Worm (Caenorhabditis elegans) whole organism, L2 larva: ENCODE measurements around the gene cup-14.
"Not testable (repeated sequence)": the region's sequence is repeated elsewhere in the genome, so short reads cannot be mapped to it uniquely, and the experiment has no call there.

ENCODE experiments used
- C34F6.9 ChIP-seq: fragments of 150-350 bp; optimal IDR thresholded peaks from 2 replicates; lab custom pipeline; 2014; ENCODE audit warnings: missing biosample characterization, missing genetic modification characterization
- F13H6.1 ChIP-seq: sonication (generic microtip); optimal IDR thresholded peaks from 2 replicates; lab custom pipeline; 2016; ENCODE audit warnings: missing genetic modification characterization, missing compliant biosample characterization
- R02D3.7 ChIP-seq: fragments of 150-350 bp; optimal IDR thresholded peaks from 2 replicates; lab custom pipeline; 2014; ENCODE audit warnings: missing biosample characterization, missing genetic modification characterization
- Y55F3AM.14 ChIP-seq: fragments of 200-800 bp; sonication (Bioruptor generic); optimal IDR thresholded peaks from 2 replicates; lab custom pipeline; 2018; ENCODE audit warnings: mild to moderate bottlenecking, missing genetic modification characterization, missing compliant biosample characterization
- ZK546.5 ChIP-seq: sonication (generic microtip); optimal IDR thresholded peaks from 2 replicates; lab custom pipeline; 2017; ENCODE audit warnings: missing biosample characterization, missing genetic modification characterization
- alr-1 ChIP-seq: fragments of 150-350 bp; optimal IDR thresholded peaks from 2 replicates; lab custom pipeline; 2014; ENCODE audit warnings: missing biosample characterization, missing genetic modification characterization
- aly-2 ChIP-seq: fragments of 150-350 bp; optimal IDR thresholded peaks from 2 replicates; lab custom pipeline; 2014; ENCODE audit warnings: missing biosample characterization, missing genetic modification characterization
- ama-1 ChIP-seq: fragments of 150-350 bp; optimal IDR thresholded peaks from 2 replicates; lab custom pipeline; 2018; ENCODE audit warnings: inconsistent platforms
- blmp-1 ChIP-seq: sonication (generic microtip); optimal IDR thresholded peaks from 2 replicates; lab custom pipeline; 2017; ENCODE audit warnings: missing genetic modification characterization, mild to moderate bottlenecking, missing compliant biosample characterization, antibody characterized with exemption, moderate library complexity; ENCODE audit not compliant: insufficient read depth
- ceh-16 ChIP-seq: fragments of 150-350 bp; optimal IDR thresholded peaks from 2 replicates; lab custom pipeline; 2014; ENCODE audit warnings: missing biosample characterization, missing genetic modification characterization
- ceh-82 ChIP-seq: fragments of 150-350 bp; optimal IDR thresholded peaks from 2 replicates; lab custom pipeline; 2014; ENCODE audit warnings: missing biosample characterization, missing genetic modification characterization
- crh-2 ChIP-seq: sonication (generic microtip); optimal IDR thresholded peaks from 2 replicates; lab custom pipeline; 2017; ENCODE audit warnings: missing biosample characterization, missing genetic modification characterization
- dmd-4 ChIP-seq: sonication (generic microtip); optimal IDR thresholded peaks from 2 replicates; lab custom pipeline; 2017; ENCODE audit warnings: missing biosample characterization, missing genetic modification characterization
- egl-27 ChIP-seq: sonication (generic microtip); optimal IDR thresholded peaks from 3 replicates; lab custom pipeline; 2017; ENCODE audit warnings: missing biosample characterization, missing genetic modification reagents, missing genetic modification characterization
- elt-1 ChIP-seq: fragments of 150-350 bp; optimal IDR thresholded peaks from 2 replicates; lab custom pipeline; 2014; ENCODE audit warnings: missing biosample characterization, missing genetic modification characterization
- fos-1 ChIP-seq: fragments of 150-350 bp; optimal IDR thresholded peaks from 2 replicates; lab custom pipeline; 2014; ENCODE audit warnings: missing biosample characterization, missing genetic modification characterization
- gmeb-1 ChIP-seq: fragments of 150-350 bp; optimal IDR thresholded peaks from 2 replicates; lab custom pipeline; 2014; ENCODE audit warnings: missing biosample characterization, missing genetic modification characterization
- lin-11 ChIP-seq: fragments of 150-350 bp; sonication (generic microtip); optimal IDR thresholded peaks from 2 replicates; lab custom pipeline; 2014; ENCODE audit warnings: missing biosample characterization, missing genetic modification characterization, inconsistent platforms, mixed read lengths
- lin-13 ChIP-seq: fragments of 150-350 bp; optimal IDR thresholded peaks from 2 replicates; lab custom pipeline; 2014; ENCODE audit warnings: missing biosample characterization, missing genetic modification reagents, missing genetic modification characterization
- lsy-2 ChIP-seq, 2 experiments: fragments of 150-350 bp in 1 of 2; sonication (generic microtip) in 1 of 2; optimal IDR thresholded peaks; 2 replicates each; lab custom pipeline; 2014 to 2017; ENCODE audit warnings: missing biosample characterization in 2 of 2, missing genetic modification characterization in 2 of 2
- mab-5 ChIP-seq: fragments of 150-350 bp; optimal IDR thresholded peaks from 2 replicates; lab custom pipeline; 2014; ENCODE audit warnings: missing biosample characterization, missing genetic modification characterization
- mbf-1 ChIP-seq: sonication (generic microtip); optimal IDR thresholded peaks from 2 replicates; lab custom pipeline; 2017; ENCODE audit warnings: missing biosample characterization, missing genetic modification characterization
- nhr-10 ChIP-seq: sonication (generic microtip); optimal IDR thresholded peaks from 2 replicates; lab custom pipeline; 2017; ENCODE audit warnings: missing biosample characterization, missing genetic modification characterization
- nhr-11 ChIP-seq: fragments of 150-350 bp; optimal IDR thresholded peaks from 2 replicates; lab custom pipeline; 2014; ENCODE audit warnings: missing biosample characterization, missing genetic modification characterization
- nhr-12 ChIP-seq: fragments of 150-350 bp; optimal IDR thresholded peaks from 2 replicates; lab custom pipeline; 2014; ENCODE audit warnings: missing biosample characterization, missing genetic modification characterization
- nhr-129 ChIP-seq: fragments of 150-350 bp; optimal IDR thresholded peaks from 2 replicates; lab custom pipeline; 2014; ENCODE audit warnings: missing biosample characterization, missing genetic modification characterization
- nhr-21 ChIP-seq: fragments of 150-350 bp; optimal IDR thresholded peaks from 2 replicates; lab custom pipeline; 2014; ENCODE audit warnings: missing biosample characterization, missing genetic modification characterization
- nhr-23 ChIP-seq: fragments of 150-350 bp; optimal IDR thresholded peaks from 2 replicates; lab custom pipeline; 2014; ENCODE audit warnings: missing biosample characterization, missing genetic modification reagents, missing genetic modification characterization
- nhr-237 ChIP-seq: fragments of 150-350 bp; optimal IDR thresholded peaks from 2 replicates; lab custom pipeline; 2014; ENCODE audit warnings: missing biosample characterization, missing genetic modification characterization
- nhr-25 ChIP-seq: fragments of 150-350 bp; sonication (generic microtip); optimal IDR thresholded peaks from 3 replicates; lab custom pipeline; 2014; ENCODE audit warnings: missing biosample characterization, missing genetic modification characterization
- nhr-6 ChIP-seq: fragments of 150-350 bp; optimal IDR thresholded peaks from 2 replicates; lab custom pipeline; 2014; ENCODE audit warnings: missing biosample characterization, missing genetic modification characterization
- nhr-77 ChIP-seq: fragments of 150-350 bp; optimal IDR thresholded peaks from 2 replicates; lab custom pipeline; 2014; ENCODE audit warnings: missing biosample characterization, missing genetic modification characterization
- peb-1 ChIP-seq: fragments of 150-350 bp; optimal IDR thresholded peaks from 2 replicates; lab custom pipeline; 2014; ENCODE audit warnings: missing biosample characterization, missing genetic modification characterization
- sem-4 ChIP-seq: fragments of 150-350 bp; optimal IDR thresholded peaks from 2 replicates; lab custom pipeline; 2014; ENCODE audit warnings: missing biosample characterization, missing genetic modification reagents, missing genetic modification characterization
- skn-1 ChIP-seq: sonication (generic microtip); optimal IDR thresholded peaks from 2 replicates; lab custom pipeline; 2017; ENCODE audit warnings: missing biosample characterization, missing genetic modification characterization
- sma-9 ChIP-seq, 2 experiments: fragments of 150-350 bp in 1 of 2; sonication (generic microtip) in 1 of 2; optimal IDR thresholded peaks; 2 replicates each; lab custom pipeline; 2014 to 2016; ENCODE audit warnings: missing genetic modification characterization in 2 of 2, mild to moderate bottlenecking in 1 of 2, missing biosample characterization in 1 of 2, missing compliant biosample characterization in 1 of 2, missing genetic modification reagents in 1 of 2, moderate library complexity in 1 of 2
- snpc-4 ChIP-seq: fragments of 150-350 bp; optimal IDR thresholded peaks from 2 replicates; lab custom pipeline; 2014; ENCODE audit warnings: missing biosample characterization, missing genetic modification characterization
- unc-39 ChIP-seq: fragments of 150-350 bp; optimal IDR thresholded peaks from 2 replicates; lab custom pipeline; 2014; ENCODE audit warnings: missing biosample characterization, missing genetic modification characterization
- unc-55 ChIP-seq: fragments of 150-350 bp; sonication (generic microtip); optimal IDR thresholded peaks from 3 replicates; lab custom pipeline; 2014; ENCODE audit warnings: missing biosample characterization, missing genetic modification reagents, missing genetic modification characterization
- unc-62 ChIP-seq: fragments of 150-350 bp; optimal IDR thresholded peaks from 2 replicates; lab custom pipeline; 2014; ENCODE audit warnings: missing biosample characterization, missing genetic modification reagents, missing genetic modification characterization
- ztf-1 ChIP-seq: fragments of 200-800 bp; sonication (Bioruptor generic); conservative IDR thresholded peaks from 2 replicates; pipeline ENCODE4 v1.3.6; 2022; ENCODE audit warnings: missing genetic modification characterization, missing compliant biosample characterization
- ztf-11 ChIP-seq: sonication (generic microtip); optimal IDR thresholded peaks from 2 replicates; lab custom pipeline; 2017; ENCODE audit warnings: missing biosample characterization, missing genetic modification characterization

cup-14 gene

DNA sequence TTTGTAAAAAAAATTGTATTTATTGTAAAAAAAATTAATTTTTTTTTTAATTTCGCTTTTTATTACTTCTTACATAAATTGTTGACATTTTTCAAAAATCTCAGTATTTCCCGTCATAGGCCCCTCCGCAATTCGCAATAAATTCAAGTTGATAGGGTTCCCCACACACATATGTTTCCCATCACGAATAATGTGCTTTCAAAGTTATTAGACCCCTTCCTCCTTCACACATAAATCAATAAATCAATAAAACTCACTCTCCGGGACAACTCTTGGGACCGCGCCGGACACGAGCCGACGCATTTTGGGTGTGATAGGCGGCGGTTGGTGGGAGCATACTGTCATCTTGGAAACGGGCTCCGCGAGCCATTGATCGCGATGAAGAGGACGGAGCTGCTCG, 32.6 kb downstream of the cup-14 start:
- TF ChIP-seq nhr-6 (tag; lab: Kevin White, UChicago) (no peak), crh-2 (tag; lab: Kevin White, UChicago) (no peak), C34F6.9 (tag; lab: Kevin White, UChicago) (no peak), ama-1 (no peak), sem-4 (tag; lab: Kevin White, UChicago) (no peak), nhr-11 (tag; lab: Kevin White, UChicago) (no peak), Y55F3AM.14 (GFP tag; lab: Kevin White, UChicago) (no peak), unc-39 (no peak)
- TF ChIP-seq, all 48 proteins: peak for 0

DNA sequence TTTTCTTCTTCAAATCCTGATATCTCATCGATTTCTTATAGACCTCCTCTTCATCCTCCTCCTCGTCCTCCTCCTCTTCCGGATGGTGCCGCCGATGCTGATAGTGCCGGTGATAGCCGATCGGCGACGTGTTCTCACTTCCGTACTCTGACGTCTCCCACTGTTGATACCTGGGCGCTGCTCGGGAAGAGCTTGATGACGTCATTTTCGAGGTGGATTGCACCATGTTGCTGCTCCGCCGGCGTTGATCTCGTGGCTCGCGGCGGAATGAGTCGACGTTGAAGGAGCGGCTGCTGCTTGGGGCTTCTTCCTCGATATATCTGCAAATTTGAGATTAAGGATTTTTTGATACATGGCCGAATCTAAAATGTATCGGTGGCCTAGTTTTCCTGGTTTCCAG, 33.6 kb downstream of the cup-14 start:
- TF ChIP-seq mbf-1 (tag; lab: Kevin White, UChicago) (no peak), nhr-21 (no peak), gmeb-1 (tag; lab: Kevin White, UChicago) (no peak), ztf-1 (GFP tag; lab: Robert Waterston, UW) (no peak), blmp-1 (tag; lab: Kevin White, UChicago) (no peak), nhr-129 (tag; lab: Kevin White, UChicago) (no peak), egl-27 (no peak), unc-39 (no peak), lin-13 (GFP tag; lab: Kevin White, UChicago) (no peak), aly-2 (tag; lab: Kevin White, UChicago) (no peak), unc-62 (GFP tag; lab: Kevin White, UChicago) (no peak), nhr-77 (tag; lab: Kevin White, UChicago) (no peak), ama-1 (no peak), nhr-10 (no peak), ceh-82 (tag; lab: Kevin White, UChicago) (no peak), crh-2 (tag; lab: Kevin White, UChicago) (no peak), nhr-11 (tag; lab: Kevin White, UChicago) (no peak)

- TF ChIP-seq unc-55 (GFP tag; lab: Kevin White, UChicago); nhr-21; lin-13 (GFP tag; lab: Kevin White, UChicago): not testable (repeated sequence)
- TF ChIP-seq, all 48 proteins: peak for 0; not testable (repeated sequence) for 48
Observed at ce11 chrII:13835724-13836307, 36.2 kb downstream of the cup-14 start, which contains the start of gene ins-37. Gene ins-37, minus strand, starts transcription at chrII:13836107.

DNA sequence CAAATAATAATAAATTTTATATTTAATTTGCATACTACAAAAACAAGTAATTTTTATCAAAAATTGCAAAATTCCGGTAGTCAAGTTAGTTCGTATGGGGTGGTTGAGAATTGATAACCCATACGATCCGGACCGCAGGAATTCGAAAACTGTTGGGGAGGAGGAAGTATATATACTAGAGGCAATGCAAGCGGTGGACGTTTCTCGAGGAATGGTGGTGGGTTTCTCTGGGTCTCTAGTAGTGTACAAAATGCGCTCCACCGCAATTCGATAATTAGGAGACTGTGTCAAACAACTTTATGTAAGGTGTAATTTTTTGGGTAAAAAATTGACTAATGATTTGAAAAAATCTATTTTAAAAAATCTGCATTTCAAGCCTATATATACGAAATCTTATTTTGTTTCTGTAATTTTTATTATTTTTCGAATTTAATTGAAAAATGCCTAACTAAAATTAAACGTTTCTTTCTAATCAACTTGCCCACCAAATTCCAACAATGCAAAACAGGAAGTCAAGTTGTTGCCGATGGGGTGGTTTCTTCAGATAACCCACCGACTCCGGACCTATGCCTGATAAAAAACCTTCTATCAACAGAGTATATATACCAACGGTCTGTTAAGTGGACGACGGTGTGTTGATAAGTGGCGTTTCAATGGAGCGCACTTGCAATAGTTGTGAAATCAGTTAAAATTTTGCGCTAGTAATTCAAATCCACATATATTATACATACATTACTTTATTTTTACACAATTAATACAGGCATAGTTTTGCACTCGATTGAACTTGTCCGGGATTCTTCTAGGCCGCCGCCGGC, 37.5 kb downstream of the cup-14 start:
- peak; percentile 43 for TF ChIP-seq R02D3.7 (tag; lab: Kevin White, UChicago)
- TF ChIP-seq nhr-11 (tag; lab: Kevin White, UChicago), result no peak
- no peak for TF ChIP-seq aly-2 (tag; lab: Kevin White, UChicago)
- peak; percentile 91 for TF ChIP-seq crh-2 (tag; lab: Kevin White, UChicago)
- TF ChIP-seq F13H6.1 (tag; lab: Kevin White, UChicago), result peak; percentile 92
- TF ChIP-seq ceh-16 (tag; lab: Kevin White, UChicago), result peak; percentile 84
- TF ChIP-seq ztf-11 (tag; lab: Kevin White, UChicago), result no peak
- peak; percentile 44 for TF ChIP-seq nhr-237
- peak; percentile 77 for TF ChIP-seq mab-5 (tag; lab: Kevin White, UChicago)
- TF ChIP-seq ceh-82 (tag; lab: Kevin White, UChicago), result peak; percentile 58
- TF ChIP-seq unc-55 (GFP tag; lab: Kevin White, UChicago), result peak; percentile 98
- peak; percentile 100 for TF ChIP-seq snpc-4
- peak; percentile 55 for TF ChIP-seq egl-27
- TF ChIP-seq lin-13 (GFP tag; lab: Kevin White, UChicago), result peak; percentile 93
- peak; percentile 92 for TF ChIP-seq nhr-6 (tag; lab: Kevin White, UChicago)
- TF ChIP-seq sma-9 (GFP tag; optimal IDR thresholded peaks at IDR 0.05; lab: Kevin White, UChicago), result peak; percentile 92
- no peak for TF ChIP-seq sma-9 (tag; optimal IDR thresholded peaks at IDR 0.05; lab: Kevin White, UChicago)
- TF ChIP-seq mbf-1 (tag; lab: Kevin White, UChicago), result peak; percentile 27
- peak; percentile 84 for TF ChIP-seq alr-1 (tag; lab: Kevin White, UChicago)
- no peak for TF ChIP-seq unc-62 (GFP tag; lab: Kevin White, UChicago)
- TF ChIP-seq ZK546.5, result no peak
- TF ChIP-seq gmeb-1 (tag; lab: Kevin White, UChicago), result peak; percentile 84
- TF ChIP-seq lsy-2 (tag; optimal IDR thresholded peaks at IDR 0.05; lab: Kevin White, UChicago), result peak; percentile 89 to 94
- peak; percentile 88 for TF ChIP-seq nhr-77 (tag; lab: Kevin White, UChicago)
- TF ChIP-seq nhr-129 (tag; lab: Kevin White, UChicago), result peak; percentile 86
- no peak for TF ChIP-seq nhr-23 (tag; lab: Kevin White, UChicago)
- TF ChIP-seq C34F6.9 (tag; lab: Kevin White, UChicago), result peak; percentile 92
- TF ChIP-seq fos-1, result peak; percentile 71
- TF ChIP-seq nhr-25 (tag; lab: Kevin White, UChicago), result peak; percentile 91
- peak; percentile 94 for TF ChIP-seq lin-11 (tag; lab: Kevin White, UChicago)
- no peak for TF ChIP-seq skn-1 (tag; lab: Kevin White, UChicago)
- no peak for TF ChIP-seq unc-39
- TF ChIP-seq nhr-12 (tag; lab: Kevin White, UChicago), result peak; percentile 47
- peak; percentile 37 for TF ChIP-seq dmd-4 (tag; lab: Kevin White, UChicago)
- TF ChIP-seq elt-1, result no peak
- peak; percentile 68 for TF ChIP-seq blmp-1 (tag; lab: Kevin White, UChicago)
- no peak for TF ChIP-seq peb-1
